Fruit fly (Drosophila melanogaster): ENCODE measurements around the gene CG43740.

Gene CG43740

dm6 chrX:10367801-10368203 is 34.4 kb downstream of the CG43740 start, which contains the start of gene CG17841 (continued):
- TF ChIP-seq CG3726 (GFP tag; IDR thresholded peaks at IDR 0.05): no peak
- TF ChIP-seq CG16779 (GFP tag; IDR thresholded peaks at IDR 0.05): no peak
- TF ChIP-seq CG12071 (GFP tag; optimal IDR thresholded peaks at IDR 0.05): no peak
- peak; percentile 45; the same call in 1 of the 2 replicates for TF ChIP-seq Scr (GFP tag; IDR thresholded peaks at IDR 0.05; ENCODE audit: partially characterized antibody)
- TF ChIP-seq mirr (GFP tag; optimal IDR thresholded peaks at IDR 0.05): no peak
- no peak for TF ChIP-seq nerfin-1 (tag; optimal IDR thresholded peaks at IDR 0.05)
- TF ChIP-seq CG16815 (GFP tag; optimal IDR thresholded peaks at IDR 0.05): no peak
- TF ChIP-seq sim (GFP tag; IDR thresholded peaks at IDR 0.05): no peak
- no peak for TF ChIP-seq CG14441 (GFP tag; IDR thresholded peaks at IDR 0.05)
- no peak for TF ChIP-seq ara (GFP tag; IDR thresholded peaks at IDR 0.05)
- peak; percentile 65 for TF ChIP-seq CG10267 (tag; optimal IDR thresholded peaks at IDR 0.05)
- TF ChIP-seq her (GFP tag; optimal IDR thresholded peaks at IDR 0.05): peak; percentile 44
- no peak for TF ChIP-seq zen (tag; optimal IDR thresholded peaks at IDR 0.05)
- no peak for TF ChIP-seq ab (GFP tag; optimal IDR thresholded peaks at IDR 0.05)
- TF ChIP-seq bsh (GFP tag; optimal IDR thresholded peaks at IDR 0.05): no peak
- no peak for TF ChIP-seq dm (GFP tag; optimal IDR thresholded peaks at IDR 0.05)
- no peak for TF ChIP-seq Drgx (GFP tag; IDR thresholded peaks at IDR 0.05)
- peak; percentile 69 for TF ChIP-seq CG11504 (tag; optimal IDR thresholded peaks at IDR 0.05)
- no peak for TF ChIP-seq Kr (GFP tag; optimal IDR thresholded peaks at IDR 0.05)
- no peak for TF ChIP-seq CG3838 (GFP tag; optimal IDR thresholded peaks at IDR 0.05)
- peak; percentile 43; the same call in 1 of the 2 replicates for TF ChIP-seq amos (GFP tag; IDR thresholded peaks at IDR 0.05; ENCODE audit: partially characterized antibody)
- TF ChIP-seq unc-4 (GFP tag; IDR thresholded peaks at IDR 0.05; ENCODE audit: partially characterized antibody): peak; percentile 62
- no peak for TF ChIP-seq Camta (GFP tag; optimal IDR thresholded peaks at IDR 0.05)
- TF ChIP-seq yki (optimal IDR thresholded peaks at IDR 0.05): no peak
- TF ChIP-seq CG31388 (GFP tag; optimal IDR thresholded peaks at IDR 0.05): no peak
- peak in 1 of 2 experiments; percentile 15 for TF ChIP-seq insv (GFP tag; optimal IDR thresholded peaks at IDR 0.05)
- no peak for TF ChIP-seq Dip2 (GFP tag; IDR thresholded peaks at IDR 0.05)
- TF ChIP-seq wor (GFP tag; IDR thresholded peaks at IDR 0.05): no peak
- peak; percentile 58 for TF ChIP-seq CG13287 (GFP tag; IDR thresholded peaks at IDR 0.05; ENCODE audit: partially characterized antibody)
- TF ChIP-seq run (tag; optimal IDR thresholded peaks at IDR 0.05): no peak
- TF ChIP-seq Hey (tag; optimal IDR thresholded peaks at IDR 0.05): no peak
- TF ChIP-seq jigr1 (GFP tag; IDR thresholded peaks at IDR 0.05): no peak
- TF ChIP-seq ATbp (GFP tag; optimal IDR thresholded peaks at IDR 0.05): no peak
- no peak for TF ChIP-seq C15 (GFP tag; IDR thresholded peaks at IDR 0.05)
- no peak for TF ChIP-seq Bdp1 (GFP tag; optimal IDR thresholded peaks at IDR 0.05)
- no peak for TF ChIP-seq chif (GFP tag; optimal IDR thresholded peaks at IDR 0.05)
- TF ChIP-seq CG6683 (GFP tag; optimal IDR thresholded peaks at IDR 0.05): no peak
- TF ChIP-seq Rfx (GFP tag; IDR thresholded peaks at IDR 0.05): no peak
- TF ChIP-seq pho (GFP tag; optimal IDR thresholded peaks at IDR 0.05): no peak
- no peak for TF ChIP-seq CG4617 (GFP tag; optimal IDR thresholded peaks at IDR 0.05; ENCODE audit: borderline replicate concordance)
- TF ChIP-seq CG4730 (GFP tag; IDR thresholded peaks at IDR 0.05): no peak
- no peak for TF ChIP-seq CG13894 (tag; optimal IDR thresholded peaks at IDR 0.05)
- TF ChIP-seq tin (GFP tag; optimal IDR thresholded peaks at IDR 0.05): no peak
- TF ChIP-seq Bgb (GFP tag; IDR thresholded peaks at IDR 0.05; ENCODE audit: partially characterized antibody): peak; percentile 47; the same call in 1 of the 2 replicates
- TF ChIP-seq so (GFP tag; IDR thresholded peaks at IDR 0.05): 0 out of 3 replicates have a peak, but pooled peaks have one; percentile 19
- TF ChIP-seq CG5953 (GFP tag; IDR thresholded peaks at IDR 0.05): no peak
- TF ChIP-seq tap (tag; optimal IDR thresholded peaks at IDR 0.05): no peak
- no peak for TF ChIP-seq caup (GFP tag; optimal IDR thresholded peaks at IDR 0.05; ENCODE audit: severe bottlenecking)
- peak; percentile 15 for TF ChIP-seq CG12391 (tag; optimal IDR thresholded peaks at IDR 0.05)
- no peak for TF ChIP-seq CG31365 (tag; optimal IDR thresholded peaks at IDR 0.05)
- TF ChIP-seq CG18011 (GFP tag; optimal IDR thresholded peaks at IDR 0.05): no peak

Data from whole organism, embryonic.